Worm (Caenorhabditis elegans) whole organism, young adult: ENCODE results near the gene R02E12.5.

ENCODE experiments used
- F33H1.4 ChIP-seq: fragments of 200-800 bp; sonication (Bioruptor generic); IDR thresholded peaks from 2 replicates; pipeline ENCODE4 v1.3.6; 2022; ENCODE audit warnings: missing genetic modification reagents, missing genetic modification characterization, missing compliant biosample characterization
- F52B5.7 ChIP-seq: sonication (generic microtip); optimal IDR thresholded peaks from 2 replicates; lab custom pipeline; 2016; ENCODE audit warnings: mild to moderate bottlenecking, missing genetic modification characterization, missing compliant biosample characterization
- F57A8.1 ChIP-seq: fragments of 200-800 bp; sonication (Bioruptor generic); optimal IDR thresholded peaks from 2 replicates; lab custom pipeline; 2018; ENCODE audit warnings: mild to moderate bottlenecking, missing genetic modification characterization, moderate library complexity, missing compliant biosample characterization
- K11D2.4 ChIP-seq: fragments of 200-800 bp; sonication (Bioruptor generic); IDR thresholded peaks from 2 replicates; pipeline ENCODE4 v1.3.6; 2022; ENCODE audit warnings: missing genetic modification reagents, missing genetic modification characterization, missing compliant biosample characterization
- K12H6.12 ChIP-seq: fragments of 200-800 bp; sonication (Bioruptor generic); optimal IDR thresholded peaks from 2 replicates; lab custom pipeline; 2018; ENCODE audit warnings: mild to moderate bottlenecking, missing genetic modification characterization, missing compliant biosample characterization
- Y56A3A.18 ChIP-seq: fragments of 200-800 bp; sonication (Bioruptor generic); IDR thresholded peaks from 2 replicates; pipeline ENCODE4 v1.3.6; 2022; ENCODE audit warnings: missing genetic modification reagents, missing genetic modification characterization, missing compliant biosample characterization
- ZK185.1 ChIP-seq: sonication (generic microtip); optimal IDR thresholded peaks from 2 replicates; lab custom pipeline; 2016; ENCODE audit warnings: mild to moderate bottlenecking, missing genetic modification characterization, missing compliant biosample characterization; ENCODE audit not compliant: poor library complexity, severe bottlenecking
- ama-1 ChIP-seq, 3 experiments: fragments of 150-350 bp in 1 of 3; sonication (generic microtip) in 2 of 3; optimal IDR thresholded peaks; 2 replicates each; lab custom pipeline; 2014 to 2018; ENCODE audit warnings: missing biosample characterization in 2 of 3, missing genetic modification characterization in 2 of 3, missing genetic modification reagents in 2 of 3
- atf-7 ChIP-seq: sonication (generic microtip); optimal IDR thresholded peaks from 2 replicates; lab custom pipeline; 2017; ENCODE audit warnings: mild to moderate bottlenecking, missing genetic modification characterization, missing compliant biosample characterization
- attf-5 ChIP-seq: fragments of 200-800 bp; sonication (Bioruptor generic); optimal IDR thresholded peaks from 2 replicates; lab custom pipeline; 2018; ENCODE audit warnings: mild to moderate bottlenecking, missing genetic modification characterization, missing compliant biosample characterization
- cebp-1 ChIP-seq, 2 experiments: fragments of 200-800 bp in 1 of 2; sonication (Bioruptor generic) in 1 of 2; sonication (generic microtip) in 1 of 2; IDR thresholded peaks in 1 of 2; optimal IDR thresholded peaks in 1 of 2; 2 replicates each; pipeline versions ENCODE4 v1.3.6 to Lab custom; 2017 to 2022; ENCODE audit warnings: missing compliant biosample characterization in 2 of 2, missing genetic modification characterization in 2 of 2, mild to moderate bottlenecking in 1 of 2, missing genetic modification reagents in 1 of 2, moderate library complexity in 1 of 2
- cebp-2 ChIP-seq: fragments of 200-800 bp; sonication (Bioruptor generic); IDR thresholded peaks from 2 replicates; pipeline ENCODE4 v1.3.6; 2022; ENCODE audit warnings: missing genetic modification characterization, missing compliant biosample characterization
- ceh-100 ChIP-seq: fragments of 200-800 bp; sonication (Bioruptor generic); IDR thresholded peaks from 2 replicates; pipeline ENCODE4 v1.3.6; 2022; ENCODE audit warnings: missing genetic modification reagents, missing genetic modification characterization, missing compliant biosample characterization
- ceh-40 ChIP-seq: fragments of 200-800 bp; sonication (Bioruptor generic); IDR thresholded peaks from 2 replicates; pipeline ENCODE4 v1.3.6; 2022; ENCODE audit warnings: missing genetic modification characterization, missing compliant biosample characterization
- ceh-79 ChIP-seq: sonication (generic microtip); optimal IDR thresholded peaks from 2 replicates; lab custom pipeline; 2017; ENCODE audit warnings: mild to moderate bottlenecking, missing genetic modification characterization, missing compliant biosample characterization
- ceh-91 ChIP-seq: fragments of 200-800 bp; sonication (Bioruptor generic); IDR thresholded peaks from 2 replicates; pipeline ENCODE4 v1.3.6; 2022; ENCODE audit warnings: missing genetic modification reagents, missing genetic modification characterization, missing compliant biosample characterization
- chd-7 ChIP-seq: sonication (generic microtip); optimal IDR thresholded peaks from 2 replicates; lab custom pipeline; 2016; ENCODE audit warnings: mild to moderate bottlenecking, missing genetic modification characterization, moderate library complexity, missing compliant biosample characterization
- dox-1 ChIP-seq: fragments of 200-800 bp; sonication (Bioruptor generic); IDR thresholded peaks from 2 replicates; pipeline ENCODE4 v1.3.6; 2022; ENCODE audit warnings: missing genetic modification reagents, missing genetic modification characterization, missing compliant biosample characterization
- dpff-1 ChIP-seq: sonication (generic microtip); optimal IDR thresholded peaks from 2 replicates; lab custom pipeline; 2017; ENCODE audit warnings: mild to moderate bottlenecking, missing genetic modification characterization, missing compliant biosample characterization
- egl-44 ChIP-seq: fragments of 200-800 bp; sonication (Bioruptor generic); IDR thresholded peaks from 2 replicates; pipeline ENCODE4 v1.3.6; 2022; ENCODE audit warnings: missing genetic modification reagents, missing genetic modification characterization, missing compliant biosample characterization
- egrh-3 ChIP-seq: fragments of 200-800 bp; sonication (Bioruptor generic); IDR thresholded peaks from 2 replicates; pipeline ENCODE4 v1.3.6; 2022; ENCODE audit warnings: missing genetic modification reagents, missing genetic modification characterization, missing compliant biosample characterization
- ets-4 ChIP-seq: fragments of 200-800 bp; sonication (Bioruptor generic); optimal IDR thresholded peaks from 2 replicates; lab custom pipeline; 2018; ENCODE audit warnings: mild to moderate bottlenecking, missing genetic modification characterization, missing compliant biosample characterization
- hlh-12 ChIP-seq: sonication (generic microtip); optimal IDR thresholded peaks from 2 replicates; lab custom pipeline; 2016; ENCODE audit warnings: missing genetic modification characterization, missing compliant biosample characterization
- lag-1 ChIP-seq: fragments of 200-800 bp; sonication (Bioruptor generic); IDR thresholded peaks from 2 replicates; pipeline ENCODE4 v1.3.6; 2022; ENCODE audit warnings: missing genetic modification reagents, missing genetic modification characterization, missing compliant biosample characterization
- lin-26 ChIP-seq: fragments of 200-800 bp; sonication (Bioruptor generic); IDR thresholded peaks from 2 replicates; pipeline ENCODE4 v1.3.6; 2022; ENCODE audit warnings: missing genetic modification reagents, missing genetic modification characterization, missing compliant biosample characterization
- lin-40 ChIP-seq: sonication (generic microtip); optimal IDR thresholded peaks from 2 replicates; lab custom pipeline; 2016; ENCODE audit warnings: missing genetic modification characterization, mild to moderate bottlenecking, missing compliant biosample characterization, missing genotype, missing genetic modification reagents
- madf-10 ChIP-seq: sonication (generic microtip); optimal IDR thresholded peaks from 2 replicates; lab custom pipeline; 2016; ENCODE audit warnings: mild to moderate bottlenecking, missing genetic modification characterization, missing compliant biosample characterization
- madf-3 ChIP-seq: fragments of 200-800 bp; sonication (Bioruptor generic); IDR thresholded peaks from 2 replicates; pipeline ENCODE4 v1.3.6; 2022; ENCODE audit warnings: missing genetic modification reagents, missing genetic modification characterization, missing compliant biosample characterization
- nfya-2 ChIP-seq: fragments of 200-800 bp; sonication (Bioruptor generic); IDR thresholded peaks from 2 replicates; pipeline ENCODE4 v1.3.6; 2022; ENCODE audit warnings: missing genetic modification reagents, missing genetic modification characterization, missing compliant biosample characterization
- nfyb-1 ChIP-seq: fragments of 200-800 bp; sonication (Bioruptor generic); IDR thresholded peaks from 2 replicates; pipeline ENCODE4 v1.3.6; 2022; ENCODE audit warnings: missing genetic modification reagents, missing genetic modification characterization, missing compliant biosample characterization
- nhr-120 ChIP-seq: fragments of 200-800 bp; sonication (Bioruptor generic); IDR thresholded peaks from 2 replicates; pipeline ENCODE4 v1.3.6; 2022; ENCODE audit warnings: missing genetic modification characterization, missing compliant biosample characterization
- nhr-27 ChIP-seq: fragments of 200-800 bp; sonication (Bioruptor generic); optimal IDR thresholded peaks from 2 replicates; lab custom pipeline; 2018; ENCODE audit warnings: mild to moderate bottlenecking, missing genetic modification characterization, moderate library complexity, missing compliant biosample characterization
- nhr-80 ChIP-seq: sonication (generic microtip); optimal IDR thresholded peaks from 2 replicates; lab custom pipeline; 2016; ENCODE audit warnings: missing genetic modification characterization, missing compliant biosample characterization
- pha-4 ChIP-seq: fragments of 150-350 bp; sonication (generic microtip); optimal IDR thresholded peaks from 2 replicates; lab custom pipeline; 2014; ENCODE audit warnings: missing biosample characterization, missing genetic modification reagents, missing genetic modification characterization
- rcor-1 ChIP-seq: fragments of 200-800 bp; sonication (Bioruptor generic); IDR thresholded peaks from 2 replicates; pipeline ENCODE4 v1.3.6; 2022; ENCODE audit warnings: missing genetic modification reagents, missing genetic modification characterization, missing compliant biosample characterization
- rpc-1 ChIP-seq, 2 experiments: fragments of 150-350 bp in 1 of 2; sonication (generic microtip) in 1 of 2; optimal IDR thresholded peaks; 2 replicates each; lab custom pipeline; 2014 to 2018; ENCODE audit warnings: missing biosample characterization in 1 of 2, missing genetic modification characterization in 1 of 2, missing genetic modification reagents in 1 of 2, missing genotype in 1 of 2
- snpc-4 ChIP-seq, 5 experiments: fragments of 150-350 bp in 1 of 5; sonication (generic microtip) in 4 of 5; optimal IDR thresholded peaks; 2 replicates each; lab custom pipeline; 2014 to 2018; ENCODE audit warnings: missing genetic modification characterization in 5 of 5, missing biosample characterization in 3 of 5, antibody characterized with exemption in 2 of 5, mild to moderate bottlenecking in 2 of 5, missing compliant biosample characterization in 2 of 5, missing genotype in 2 of 5, moderate library complexity in 2 of 5, missing genetic modification reagents in 1 of 5
- sptf-2 ChIP-seq: fragments of 200-800 bp; sonication (Bioruptor generic); optimal IDR thresholded peaks from 2 replicates; lab custom pipeline; 2018; ENCODE audit warnings: mild to moderate bottlenecking, missing genetic modification characterization, missing compliant biosample characterization
- tbp1 ChIP-seq: fragments of 200-800 bp; sonication (Bioruptor generic); optimal IDR thresholded peaks from 2 replicates; lab custom pipeline; 2018; ENCODE audit warnings: mild to moderate bottlenecking, missing genetic modification characterization, missing compliant biosample characterization
- unc-130 ChIP-seq: sonication (generic microtip); optimal IDR thresholded peaks from 2 replicates; lab custom pipeline; 2016; ENCODE audit warnings: missing genetic modification reagents, missing genetic modification characterization, missing compliant biosample characterization
- ztf-22 ChIP-seq: fragments of 200-800 bp; sonication (Bioruptor generic); optimal IDR thresholded peaks from 2 replicates; lab custom pipeline; 2018; ENCODE audit warnings: mild to moderate bottlenecking, missing genetic modification characterization, moderate library complexity, missing compliant biosample characterization

R02E12.5 gene

ce11 chrX:4007724-4008123, 10.6 kb downstream of the R02E12.5 start (continued):
- TF ChIP-seq ets-4 (GFP tag; lab: Kevin White, UChicago) (peak; percentile 57), lag-1 (GFP tag; lab: Robert Waterston, UW) (no peak), sptf-2 (no peak), Y56A3A.18 (0 out of 2 replicates have a peak, but pooled peaks have one; percentile 61), madf-3 (no peak)

ce11 chrX:4008922-4009321, 11.8 kb downstream of the R02E12.5 start:
- TF ChIP-seq rcor-1 (GFP tag; lab: Robert Waterston, UW) (no peak), lin-26 (GFP tag; lab: Robert Waterston, UW) (no peak), tbp1 (peak; percentile 30), F52B5.7 (tag; lab: Kevin White, UChicago) (no peak), lag-1 (GFP tag; lab: Robert Waterston, UW) (no peak), cebp-2 (0 out of 2 replicates have a peak, but pooled peaks have one; percentile 17), atf-7 (peak; percentile 71), pha-4 (no peak), ztf-22 (GFP tag; lab: Kevin White, UChicago) (peak; percentile 22), egl-44 (GFP tag; lab: Robert Waterston, UW) (no peak), unc-130 (GFP tag; lab: Kevin White, UChicago) (no peak), ama-1 (optimal IDR thresholded peaks at IDR 0.05; lab: Kevin White, UChicago) (no peak), ama-1 (GFP tag; optimal IDR thresholded peaks at IDR 0.05; lab: Kevin White, UChicago) (no peak), ets-4 (GFP tag; lab: Kevin White, UChicago) (peak; percentile 46), madf-10 (tag; lab: Kevin White, UChicago) (peak; percentile 27), dpff-1 (tag; lab: Kevin White, UChicago) (no peak), F57A8.1 (GFP tag; lab: Kevin White, UChicago) (no peak), dox-1 (GFP tag; lab: Robert Waterston, UW) (0 out of 2 replicates have a peak, but pooled peaks have one; percentile 14), nhr-120 (GFP tag; lab: Robert Waterston, UW) (no peak), ceh-79 (tag; lab: Kevin White, UChicago) (no peak), chd-7 (no peak), ceh-100 (no peak), nhr-80 (tag; lab: Kevin White, UChicago) (peak; percentile 95), rpc-1 (optimal IDR thresholded peaks at IDR 0.05; lab: Kevin White, UChicago) (no peak), rpc-1 (tag; optimal IDR thresholded peaks at IDR 0.05; lab: Kevin White, UChicago) (no peak), hlh-12 (tag; lab: Kevin White, UChicago) (no peak)

- TF ChIP-seq ceh-40 (GFP tag; lab: Robert Waterston, UW) (no peak), dox-1 (GFP tag; lab: Robert Waterston, UW) (0 out of 2 replicates have a peak, but pooled peaks have one; percentile 22)
These were observed 13.2 kb downstream of the R02E12.5 start for ce11 chrX:4010383-4010782.

- no peak for TF ChIP-seq nhr-27 (tag; lab: Kevin White, UChicago)
- no peak for TF ChIP-seq egrh-3 (GFP tag; lab: Robert Waterston, UW)
- no peak for TF ChIP-seq F33H1.4 (GFP tag; lab: Robert Waterston, UW)
- TF ChIP-seq K11D2.4 = no peak
These were observed 14.8 kb downstream of the R02E12.5 start, which contains the start of gene mop-25.1 for ce11 chrX:4011919-4012318. TSS of gene mop-25.1 (plus strand) at chrX:4012219.

ce11 chrX:4016113-4016512, 19.0 kb downstream of the R02E12.5 start, which contains the start of gene hrg-1:
TSS of gene hrg-1 (minus strand) at chrX:4016221.
- TF ChIP-seq cebp-1 (GFP tag; IDR thresholded peaks at IDR 0.05; lab: Robert Waterston, UW) (no peak), cebp-1 (tag; optimal IDR thresholded peaks at IDR 0.05; lab: Kevin White, UChicago) (peak; percentile 67), madf-10 (tag; lab: Kevin White, UChicago) (peak; percentile 16), lin-40 (tag; lab: Kevin White, UChicago) (peak; percentile 43), nfyb-1 (GFP tag; lab: Robert Waterston, UW) (no peak), K12H6.12 (tag; lab: Kevin White, UChicago) (peak; percentile 81), ZK185.1 (tag; lab: Kevin White, UChicago) (peak; percentile 47), K11D2.4 (peak; percentile 36; the same call in 1 of the 2 replicates), nfya-2 (GFP tag; lab: Robert Waterston, UW) (no peak), attf-5 (GFP tag; lab: Kevin White, UChicago) (peak; percentile 41), snpc-4 (GFP tag; optimal IDR thresholded peaks at IDR 0.05; lab: Kevin White, UChicago) (no peak), snpc-4 (tag; optimal IDR thresholded peaks at IDR 0.05; lab: Kevin White, UChicago) (peak in 2 of 4 experiments; percentile 10 to 16), ceh-91 (GFP tag; lab: Robert Waterston, UW) (no peak)
